Fruit fly (Drosophila melanogaster) Kc167 (cell line): Measurements from ENCODE around the gene wuho.

Experiments
- h ChIP-seq: fragments of >200 bp; optimal IDR thresholded peaks from 3 replicates; lab custom pipeline; 2018; ENCODE audit warnings: missing external identifiers
- ttk ChIP-seq: sonication (Bioruptor generic); optimal IDR thresholded peaks from 2 replicates; lab custom pipeline; 2017; ENCODE audit warnings: missing external identifiers

- no peak for TF ChIP-seq ttk (lab: Kevin White, UChicago)
- no peak for TF ChIP-seq h (lab: Kevin White, UChicago)
Measured at dm6 chrX:6310408-6310807, 22.5 kb downstream of the wuho start.
